Fruit fly (Drosophila melanogaster): ENCODE measurements around the gene CG5114.

DNA sequence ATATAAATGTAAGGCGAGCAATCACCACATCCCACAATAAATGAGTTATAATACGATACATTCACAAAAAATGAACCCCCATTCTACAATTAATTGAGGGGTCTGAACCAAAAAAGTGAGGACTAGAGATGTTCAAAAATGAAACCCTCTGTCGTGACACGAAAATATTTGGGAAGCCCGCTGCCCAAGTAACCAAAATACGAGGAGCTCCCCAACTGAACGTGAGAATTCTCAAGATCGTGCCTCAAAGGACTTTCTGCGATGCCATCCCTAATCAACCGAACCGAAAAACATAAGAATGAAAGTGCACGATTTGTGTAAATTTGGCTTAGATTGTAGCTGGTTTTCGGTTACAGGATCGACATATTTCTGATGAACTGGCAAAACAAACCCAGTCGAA lies 8.1 kb upstream of the CG5114 start, which contains the start of gene Ocho:
- TF ChIP-seq CG17806 (tag; optimal IDR thresholded peaks at IDR 0.05) (no peak), Ets98B (GFP tag; IDR thresholded peaks at IDR 0.05) (no peak), Pif1A (GFP tag; optimal IDR thresholded peaks at IDR 0.05) (no peak), EcR (GFP tag; optimal IDR thresholded peaks at IDR 0.05) (no peak), CG14655 (GFP tag; optimal IDR thresholded peaks at IDR 0.05) (no peak), D1 (tag; optimal IDR thresholded peaks at IDR 0.05) (no peak), gl (tag; optimal IDR thresholded peaks at IDR 0.05) (no peak), Pif1B (GFP tag; optimal IDR thresholded peaks at IDR 0.05) (no peak), Snoo (tag; optimal IDR thresholded peaks at IDR 0.05) (no peak), CG8159 (tag; optimal IDR thresholded peaks at IDR 0.05) (no peak), rn (GFP tag; IDR thresholded peaks at IDR 0.05) (no peak), CG10348 (GFP tag; IDR thresholded peaks at IDR 0.05) (no peak), CG9948 (tag; optimal IDR thresholded peaks at IDR 0.05) (no peak), CG32121 (GFP tag; IDR thresholded peaks at IDR 0.05) (no peak)
